Worm (Caenorhabditis elegans) whole organism, late embryonic: ENCODE data around the gene skr-18.
A peak's percentile ranks its signal among the peaks of the same experiment; 100 is the strongest.

Experiments
- C38D4.7 ChIP-seq: fragments of 200-800 bp; sonication (Bioruptor generic); optimal IDR thresholded peaks from 2 replicates; lab custom pipeline; 2018; ENCODE audit warnings: mild to moderate bottlenecking, missing genetic modification characterization, moderate library complexity, missing compliant biosample characterization
- Y22D7AL.16 ChIP-seq: sonication (generic microtip); optimal IDR thresholded peaks from 2 replicates; lab custom pipeline; 2016; ENCODE audit warnings: missing genetic modification characterization, missing compliant biosample characterization
- ahr-1 ChIP-seq: sonication (generic microtip); optimal IDR thresholded peaks from 2 replicates; lab custom pipeline; 2016; ENCODE audit warnings: missing genetic modification characterization, missing compliant biosample characterization
- ama-1 ChIP-seq: fragments of 150-350 bp; optimal IDR thresholded peaks from 2 replicates; lab custom pipeline; 2014
- ceh-14 ChIP-seq: sonication (generic microtip); optimal IDR thresholded peaks from 2 replicates; lab custom pipeline; 2016; ENCODE audit warnings: missing genotype, missing genetic modification characterization, missing compliant biosample characterization
- ceh-19 ChIP-seq: fragments of 200-800 bp; sonication (Bioruptor generic); optimal IDR thresholded peaks from 2 replicates; lab custom pipeline; 2018; ENCODE audit warnings: mild to moderate bottlenecking, missing genetic modification characterization, missing compliant biosample characterization
- ceh-2 ChIP-seq: sonication (generic microtip); optimal IDR thresholded peaks from 2 replicates; lab custom pipeline; 2016; ENCODE audit warnings: missing genotype, missing genetic modification characterization, missing compliant biosample characterization
- ceh-30 ChIP-seq: fragments of 150-350 bp; optimal IDR thresholded peaks from 2 replicates; lab custom pipeline; 2014; ENCODE audit warnings: missing biosample characterization, missing genetic modification characterization
- ceh-34 ChIP-seq: sonication (generic microtip); optimal IDR thresholded peaks from 2 replicates; lab custom pipeline; 2016; ENCODE audit warnings: mild to moderate bottlenecking, missing genetic modification characterization, missing compliant biosample characterization
- ceh-48 ChIP-seq: sonication (generic microtip); optimal IDR thresholded peaks from 2 replicates; lab custom pipeline; 2016; ENCODE audit warnings: missing genetic modification characterization, inconsistent platforms, missing compliant biosample characterization
- ceh-6 ChIP-seq: fragments of 200-800 bp; sonication (Bioruptor generic); optimal IDR thresholded peaks from 2 replicates; lab custom pipeline; 2018; ENCODE audit warnings: mild to moderate bottlenecking, missing genetic modification characterization, missing compliant biosample characterization
- dve-1 ChIP-seq: sonication (generic microtip); optimal IDR thresholded peaks from 2 replicates; lab custom pipeline; 2017; ENCODE audit warnings: antibody characterized with exemption, mild to moderate bottlenecking, missing genetic modification characterization, missing compliant biosample characterization
- elt-4 ChIP-seq: sonication (generic microtip); optimal IDR thresholded peaks from 2 replicates; lab custom pipeline; 2016; ENCODE audit warnings: missing genetic modification characterization, missing compliant biosample characterization
- ets-4 ChIP-seq: sonication (generic microtip); optimal IDR thresholded peaks from 2 replicates; lab custom pipeline; 2016; ENCODE audit warnings: missing genetic modification characterization, missing compliant biosample characterization
- eyg-1 ChIP-seq: sonication (generic microtip); optimal IDR thresholded peaks from 2 replicates; lab custom pipeline; 2016; ENCODE audit warnings: missing genotype, missing genetic modification characterization, missing compliant biosample characterization
- fax-1 ChIP-seq: sonication (generic microtip); optimal IDR thresholded peaks from 2 replicates; lab custom pipeline; 2016; ENCODE audit warnings: missing genotype, missing genetic modification characterization, missing compliant biosample characterization
- fkh-10 ChIP-seq: fragments of 150-350 bp; optimal IDR thresholded peaks from 2 replicates; lab custom pipeline; 2014; ENCODE audit warnings: missing biosample characterization, missing genetic modification reagents, missing genetic modification characterization
- gmeb-2 ChIP-seq: sonication (generic microtip); optimal IDR thresholded peaks from 2 replicates; lab custom pipeline; 2016; ENCODE audit warnings: missing genetic modification characterization, inconsistent platforms, missing compliant biosample characterization
- hlh-13 ChIP-seq: fragments of 200-800 bp; sonication (Bioruptor generic); optimal IDR thresholded peaks from 2 replicates; lab custom pipeline; 2018; ENCODE audit warnings: mild to moderate bottlenecking, missing genetic modification characterization, missing compliant biosample characterization
- hlh-30 ChIP-seq: sonication (generic microtip); optimal IDR thresholded peaks from 2 replicates; lab custom pipeline; 2017; ENCODE audit warnings: antibody characterized with exemption, missing genetic modification characterization, missing compliant biosample characterization; ENCODE audit not compliant: insufficient read depth
- hlh-8 ChIP-seq: sonication (generic microtip); optimal IDR thresholded peaks from 2 replicates; lab custom pipeline; 2016; ENCODE audit warnings: missing genotype, missing genetic modification characterization, missing compliant biosample characterization
- nfya-1 ChIP-seq: sonication (generic microtip); optimal IDR thresholded peaks from 2 replicates; lab custom pipeline; 2017; ENCODE audit warnings: missing genetic modification characterization, mild to moderate bottlenecking, missing compliant biosample characterization, antibody characterized with exemption, moderate library complexity
- nhr-232 ChIP-seq: sonication (generic microtip); optimal IDR thresholded peaks from 2 replicates; lab custom pipeline; 2016; ENCODE audit warnings: missing genetic modification characterization, missing compliant biosample characterization
- npax-4 ChIP-seq: sonication (generic microtip); optimal IDR thresholded peaks from 2 replicates; lab custom pipeline; 2016; ENCODE audit warnings: missing genetic modification characterization, missing compliant biosample characterization
- pqm-1 ChIP-seq: sonication (generic microtip); optimal IDR thresholded peaks from 2 replicates; lab custom pipeline; 2016; ENCODE audit warnings: missing genetic modification characterization, missing compliant biosample characterization
- rnt-1 ChIP-seq: sonication (generic microtip); optimal IDR thresholded peaks from 2 replicates; lab custom pipeline; 2016; ENCODE audit warnings: missing genetic modification characterization, missing compliant biosample characterization
- sox-4 ChIP-seq: sonication (generic microtip); optimal IDR thresholded peaks from 2 replicates; lab custom pipeline; 2017; ENCODE audit warnings: mild to moderate bottlenecking, missing genetic modification characterization, inconsistent platforms, missing compliant biosample characterization
- syd-9 ChIP-seq: sonication (generic microtip); optimal IDR thresholded peaks from 2 replicates; lab custom pipeline; 2016; ENCODE audit warnings: mild to moderate bottlenecking, missing genetic modification characterization, moderate library complexity, missing compliant biosample characterization
- ttx-3 ChIP-seq: sonication (generic microtip); optimal IDR thresholded peaks from 2 replicates; lab custom pipeline; 2016; ENCODE audit warnings: missing genetic modification reagents, missing genetic modification characterization, missing compliant biosample characterization
- unc-3 ChIP-seq, 2 experiments: fragments of 200-800 bp in 1 of 2; sonication (Bioruptor generic) in 1 of 2; sonication (generic microtip) in 1 of 2; conservative IDR thresholded peaks in 1 of 2; optimal IDR thresholded peaks in 1 of 2; 2 replicates each; pipeline versions ENCODE4 v1.3.6 to Lab custom; 2016 to 2022; ENCODE audit warnings: missing compliant biosample characterization in 2 of 2, missing genetic modification characterization in 2 of 2, missing genetic modification reagents in 1 of 2
- unc-55 ChIP-seq: sonication (generic microtip); optimal IDR thresholded peaks from 2 replicates; lab custom pipeline; 2017; ENCODE audit warnings: missing biosample characterization, missing genetic modification reagents, missing genetic modification characterization
- unc-86 ChIP-seq: sonication (generic microtip); optimal IDR thresholded peaks from 2 replicates; lab custom pipeline; 2016; ENCODE audit warnings: missing genetic modification characterization, missing compliant biosample characterization
- ztf-16 ChIP-seq: sonication (generic microtip); optimal IDR thresholded peaks from 2 replicates; lab custom pipeline; 2017; ENCODE audit warnings: missing genetic modification characterization, missing compliant biosample characterization

skr-18 gene

DNA sequence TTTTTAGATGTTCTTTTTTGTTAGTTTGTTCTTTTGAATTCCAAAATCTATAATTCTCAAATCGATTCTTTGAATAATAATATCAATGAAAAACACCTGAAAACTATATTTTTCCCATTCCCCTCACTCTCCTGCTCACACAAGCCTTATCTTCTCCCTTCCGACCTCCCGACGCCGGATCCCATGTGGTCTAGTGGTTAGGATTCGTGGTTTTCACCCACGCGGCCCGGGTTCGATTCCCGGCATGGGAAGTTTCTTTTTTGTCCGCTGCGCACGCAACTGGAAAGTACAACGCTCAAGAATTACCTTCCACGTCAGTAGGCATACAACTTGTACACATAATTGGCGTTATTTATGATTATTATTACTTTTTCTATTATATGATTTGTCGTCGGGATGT is 47.4 kb upstream of the skr-18 start (continued):
- TF ChIP-seq ceh-48 (tag; lab: Kevin White, UChicago) (peak; percentile 22), ets-4 (no peak), gmeb-2 (tag; lab: Kevin White, UChicago) (peak; percentile 58), ceh-19 (GFP tag; lab: Kevin White, UChicago) (no peak), nhr-232 (tag; lab: Kevin White, UChicago) (peak; percentile 39), Y22D7AL.16 (tag; lab: Kevin White, UChicago) (peak; percentile 57), ceh-2 (tag; lab: Kevin White, UChicago) (no peak), eyg-1 (tag; lab: Kevin White, UChicago) (no peak), npax-4 (tag; lab: Kevin White, UChicago) (no peak), ama-1 (no peak), hlh-8 (tag; lab: Kevin White, UChicago) (peak; percentile 26), dve-1 (peak; percentile 12), fax-1 (tag; lab: Kevin White, UChicago) (no peak), pqm-1 (tag; lab: Kevin White, UChicago) (no peak), ceh-34 (tag; lab: Kevin White, UChicago) (peak; percentile 14), fkh-10 (no peak), unc-86 (tag; lab: Kevin White, UChicago) (no peak), ceh-14 (tag; lab: Kevin White, UChicago) (no peak), hlh-30 (tag; lab: Kevin White, UChicago) (no peak)

DNA sequence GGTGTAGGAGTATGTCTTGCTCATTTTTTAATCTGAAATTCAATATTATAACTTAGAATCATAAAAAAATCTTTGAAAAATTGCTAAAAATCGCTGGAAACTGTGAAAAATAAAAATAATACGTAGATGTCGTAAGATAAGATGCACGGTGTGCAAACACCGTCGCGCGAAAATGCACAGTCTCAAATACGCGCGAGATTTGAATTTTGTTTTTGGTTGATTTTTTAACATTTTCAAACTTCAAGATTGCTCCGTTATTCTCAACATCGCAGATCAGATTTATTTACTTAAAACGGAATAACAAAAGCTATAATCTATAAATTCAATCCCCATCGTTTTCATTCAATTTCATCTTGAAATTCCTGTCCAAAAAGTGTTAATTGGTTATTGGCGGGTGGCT is 46.9 kb upstream of the skr-18 start, which contains the start of gene Y55F3BR.6:
Gene Y55F3BR.6, minus strand, starts transcription at position 32 of the 400 bp plus-strand sequence.
- TF ChIP-seq C38D4.7 (GFP tag; lab: Kevin White, UChicago), result no peak
- TF ChIP-seq ahr-1, result no peak
- no peak for TF ChIP-seq unc-55 (GFP tag; lab: Kevin White, UChicago)
- TF ChIP-seq ttx-3, result no peak
- no peak for TF ChIP-seq sox-4 (tag; lab: Kevin White, UChicago)
- TF ChIP-seq elt-4, result no peak
- TF ChIP-seq ceh-6, result no peak
- TF ChIP-seq ceh-30, result no peak
- TF ChIP-seq rnt-1 (tag; lab: Kevin White, UChicago), result no peak
- no peak for TF ChIP-seq hlh-8 (tag; lab: Kevin White, UChicago)
- TF ChIP-seq hlh-13 (GFP tag; lab: Kevin White, UChicago), result no peak
- no peak for TF ChIP-seq syd-9 (tag; lab: Kevin White, UChicago)
- no peak for TF ChIP-seq unc-3 (GFP tag; conservative IDR thresholded peaks at IDR 0.05; lab: Robert Waterston, UW)
- TF ChIP-seq unc-3 (tag; optimal IDR thresholded peaks at IDR 0.05; lab: Kevin White, UChicago), result no peak
- TF ChIP-seq, all 69 proteins: peak for 0

- no peak for TF ChIP-seq ztf-16 (tag; lab: Kevin White, UChicago)
- peak; percentile 15 for TF ChIP-seq nfya-1 (tag; lab: Kevin White, UChicago)
- no peak for TF ChIP-seq hlh-8 (tag; lab: Kevin White, UChicago)
- no peak for TF ChIP-seq ahr-1
- TF ChIP-seq, all 69 proteins: peak for 1
Measured at ce11 chrIV:833517-833916, 38.3 kb upstream of the skr-18 start.

- no peak for TF ChIP-seq Y22D7AL.16 (tag; lab: Kevin White, UChicago)
Measured at ce11 chrIV:831796-832486, 36.7 kb upstream of the skr-18 start, which contains the start of the genes madf-1 and Y55F3BR.10. Gene madf-1 (minus strand): TSS chrIV:831896. Gene Y55F3BR.10 (plus strand): TSS chrIV:832436.
